Fruit fly (Drosophila melanogaster): Measurements from ENCODE around the gene CG4360.

The CG4360 gene

dm6 chr3R:20308972-20309660 is 18.7 kb downstream of the CG4360 start, which contains the start of gene Orp8 (continued):
- TF ChIP-seq Dip3 (GFP tag; optimal IDR thresholded peaks at IDR 0.05) (no peak), tll (GFP tag; optimal IDR thresholded peaks at IDR 0.05) (no peak), sna (GFP tag; IDR thresholded peaks at IDR 0.05; ENCODE audit: partially characterized antibody) (peak; percentile 54; the same call in 1 of the 2 replicates), CG2120 (GFP tag; optimal IDR thresholded peaks at IDR 0.05) (no peak), kni (GFP tag; optimal IDR thresholded peaks at IDR 0.05) (peak; percentile 51), NFAT (GFP tag; IDR thresholded peaks at IDR 0.05) (peak; percentile 55; the same call in 1 of the 2 replicates), Hsf (GFP tag; optimal IDR thresholded peaks at IDR 0.05) (no peak), cato (GFP tag; optimal IDR thresholded peaks at IDR 0.05; ENCODE audit: borderline replicate concordance) (no peak), sqz (GFP tag; optimal IDR thresholded peaks at IDR 0.05) (peak; percentile 33), repo (GFP tag; optimal IDR thresholded peaks at IDR 0.05) (no peak), CG13624 (GFP tag; optimal IDR thresholded peaks at IDR 0.05) (no peak), Nf-YA (GFP tag; IDR thresholded peaks at IDR 0.05) (no peak), CG9727 (GFP tag; optimal IDR thresholded peaks at IDR 0.05) (no peak), sim (GFP tag; IDR thresholded peaks at IDR 0.05) (peak; percentile 6; the same call in 1 of the 2 replicates), vvl (GFP tag; IDR thresholded peaks at IDR 0.05) (peak; percentile 66), CG13287 (GFP tag; IDR thresholded peaks at IDR 0.05; ENCODE audit: partially characterized antibody) (peak; percentile 56), sug (tag; optimal IDR thresholded peaks at IDR 0.05) (peak; percentile 96), br (optimal IDR thresholded peaks at IDR 0.05) (no peak), sd (tag; optimal IDR thresholded peaks at IDR 0.05) (peak; percentile 61), rib (GFP tag; IDR thresholded peaks at IDR 0.05) (peak; percentile 69), CG15514 (GFP tag; optimal IDR thresholded peaks at IDR 0.05) (peak; percentile 29), ara (GFP tag; IDR thresholded peaks at IDR 0.05) (peak; percentile 20; the same call in 1 of the 2 replicates), nerfin-2 (GFP tag; IDR thresholded peaks at IDR 0.05; ENCODE audit: partially characterized antibody) (no peak), hb (GFP tag; IDR thresholded peaks at IDR 0.05; ENCODE audit: partially characterized antibody) (no peak; the same call in 2 of the 3 replicates), CG2889 (GFP tag; IDR thresholded peaks at IDR 0.05) (no peak), Camta (GFP tag; optimal IDR thresholded peaks at IDR 0.05) (no peak), CG10267 (tag; optimal IDR thresholded peaks at IDR 0.05) (no peak), kah (GFP tag; optimal IDR thresholded peaks at IDR 0.05) (no peak), danr (GFP tag; IDR thresholded peaks at IDR 0.05) (no peak), Kr (GFP tag; optimal IDR thresholded peaks at IDR 0.05) (no peak), NC2α (GFP tag; optimal IDR thresholded peaks at IDR 0.05) (no peak), lbe (GFP tag; optimal IDR thresholded peaks at IDR 0.05) (no peak), CG30431 (GFP tag; optimal IDR thresholded peaks at IDR 0.05) (no peak), CG14710 (tag; optimal IDR thresholded peaks at IDR 0.05) (peak; percentile 11), kay (GFP tag; optimal IDR thresholded peaks at IDR 0.05) (peak; percentile 75), Atf-2 (GFP tag; optimal IDR thresholded peaks at IDR 0.05) (no peak), Trl (optimal IDR thresholded peaks at IDR 0.05) (no peak), Trl (GFP tag; optimal IDR thresholded peaks at IDR 0.05) (no peak), CG10979 (tag; optimal IDR thresholded peaks at IDR 0.05) (no peak), CG12942 (GFP tag; optimal IDR thresholded peaks at IDR 0.05) (no peak)

- TF ChIP-seq CG15479 (GFP tag; optimal IDR thresholded peaks at IDR 0.05) (peak; percentile 37), CG14014 (GFP tag; IDR thresholded peaks at IDR 0.05) (no peak), vnd (GFP tag; IDR thresholded peaks at IDR 0.05; ENCODE audit: partially characterized antibody) (0 out of 3 replicates have a peak, but pooled peaks have one; percentile 28), ci (GFP tag; IDR thresholded peaks at IDR 0.05) (no peak), chm (GFP tag; IDR thresholded peaks at IDR 0.05) (no peak), grn (GFP tag; optimal IDR thresholded peaks at IDR 0.05) (peak; percentile 94), chinmo (GFP tag; IDR thresholded peaks at IDR 0.05; ENCODE audit: partially characterized antibody) (0 out of 4 replicates have a peak, but pooled peaks have one; percentile 23), CG8281 (tag; optimal IDR thresholded peaks at IDR 0.05) (no peak), gro (GFP tag; optimal IDR thresholded peaks at IDR 0.05) (peak; percentile 10), CG34376 (GFP tag; optimal IDR thresholded peaks at IDR 0.05) (peak; percentile 84), sug (tag; optimal IDR thresholded peaks at IDR 0.05) (peak; percentile 74), CG32532 (GFP tag; IDR thresholded peaks at IDR 0.05) (0 out of 2 replicates have a peak, but pooled peaks have one; percentile 11), exex (tag; optimal IDR thresholded peaks at IDR 0.05) (peak; percentile 87)
These were observed 20.3 kb downstream of the CG4360 start, which contains the start of gene CG4362 for dm6 chr3R:20307487-20307971. TSS of gene CG4362 (minus strand) at chr3R:20307537.

All from whole organism, embryonic.